Fruit fly (Drosophila melanogaster) whole organism, embryonic: ENCODE data around the gene tweek.
A peak's percentile ranks its signal among the peaks of the same experiment; 100 is the strongest.

Source experiments
- Awh ChIP-seq: fragments of 200-800 bp; sonication (Bioruptor generic); IDR thresholded peaks from 2 replicates; pipeline ENCODE4, ENCODE4 v1.3.6; 2022; ENCODE audit warnings: missing biosample characterization, missing genetic modification characterization
- CG10431 ChIP-seq: fragments of 200-800 bp; sonication (Bioruptor generic); optimal IDR thresholded peaks from 3 replicates; lab custom pipeline; 2018; ENCODE audit warnings: missing biosample characterization, mild to moderate bottlenecking, missing genetic modification characterization
- CG13123 ChIP-seq: fragments of 200-800 bp; sonication (Bioruptor generic); optimal IDR thresholded peaks from 2 replicates; lab custom pipeline; 2016; ENCODE audit warnings: missing biosample characterization, missing genetic modification characterization
- CG16863 ChIP-seq: fragments of 200-800 bp; sonication (Bioruptor generic); optimal IDR thresholded peaks from 3 replicates; lab custom pipeline; 2016; ENCODE audit warnings: missing biosample characterization, missing genetic modification characterization
- CG17612 ChIP-seq: fragments of 200-800 bp; sonication (Bioruptor generic); IDR thresholded peaks from 2 replicates; pipeline ENCODE4 v1.3.6; 2022; ENCODE audit warnings: missing biosample characterization, missing genetic modification characterization
- CG1832 ChIP-seq: fragments of 200-800 bp; sonication (Bioruptor generic); optimal IDR thresholded peaks from 2 replicates; lab custom pipeline; 2017; ENCODE audit warnings: missing biosample characterization, mild to moderate bottlenecking, missing genetic modification characterization, inconsistent platforms
- CG2202 ChIP-seq: fragments of 200-800 bp; sonication (Bioruptor generic); optimal IDR thresholded peaks from 2 replicates; lab custom pipeline; 2018; ENCODE audit warnings: missing biosample characterization, mild to moderate bottlenecking, missing genetic modification characterization
- CG3726 ChIP-seq: fragments of 200-800 bp; sonication (Bioruptor generic); IDR thresholded peaks from 3 replicates; pipeline ENCODE4, ENCODE4 v1.3.6; 2022; ENCODE audit warnings: missing biosample characterization, missing genetic modification characterization
- CG42726 ChIP-seq: fragments of 200-800 bp; sonication (Bioruptor generic); IDR thresholded peaks from 2 replicates; pipeline ENCODE4 v1.3.6; 2022; ENCODE audit warnings: missing biosample characterization, missing genetic modification characterization; ENCODE audit not compliant: partially characterized antibody
- CG4424 ChIP-seq: fragments of 200-800 bp; sonication (Bioruptor generic); optimal IDR thresholded peaks from 3 replicates; lab custom pipeline; 2016; ENCODE audit warnings: missing biosample characterization, missing genetic modification characterization
- CG7372 ChIP-seq: fragments of 200-800 bp; sonication (Bioruptor generic); IDR thresholded peaks from 2 replicates; pipeline ENCODE4 v1.3.6; 2022; ENCODE audit warnings: missing biosample characterization, missing genetic modification characterization
- CG8290 ChIP-seq, 3 experiments: fragments of 200-800 bp; sonication (Bioruptor generic); optimal IDR thresholded peaks; 2 replicates each; lab custom pipeline; 2016 to 2019; ENCODE audit warnings: missing biosample characterization in 3 of 3, missing genetic modification characterization in 3 of 3, mild to moderate bottlenecking in 2 of 3, moderate library complexity in 1 of 3
- CHES-1-like ChIP-seq: fragments of 200-800 bp; sonication (Bioruptor generic); optimal IDR thresholded peaks from 2 replicates; lab custom pipeline; 2016; ENCODE audit warnings: missing biosample characterization, missing genetic modification characterization
- CTCF ChIP-seq: fragments of 200-800 bp; sonication (Bioruptor generic); optimal IDR thresholded peaks from 2 replicates; lab custom pipeline; 2017; ENCODE audit warnings: missing biosample characterization, mild to moderate bottlenecking, missing genetic modification characterization, moderate library complexity
- Chrac-16 ChIP-seq: fragments of 200-800 bp; sonication (Bioruptor generic); optimal IDR thresholded peaks from 3 replicates; lab custom pipeline; 2016; ENCODE audit warnings: missing biosample characterization, missing genetic modification characterization
- Dad ChIP-seq: fragments of 200-800 bp; sonication (Bioruptor generic); optimal IDR thresholded peaks from 3 replicates; lab custom pipeline; 2016; ENCODE audit warnings: missing biosample characterization, missing genetic modification characterization
- Elba2 ChIP-seq: fragments of 200-800 bp; sonication (Bioruptor generic); optimal IDR thresholded peaks from 3 replicates; lab custom pipeline; 2016; ENCODE audit warnings: missing biosample characterization, missing genetic modification characterization
- HLH4C ChIP-seq: fragments of 200-800 bp; sonication (Bioruptor generic); IDR thresholded peaks from 3 replicates; pipeline ENCODE4 v1.3.6; 2022; ENCODE audit warnings: missing biosample characterization, missing genetic modification characterization; ENCODE audit not compliant: partially characterized antibody
- Hand ChIP-seq: fragments of 200-800 bp; sonication (Bioruptor generic); optimal IDR thresholded peaks from 2 replicates; lab custom pipeline; 2017; ENCODE audit warnings: mild to moderate bottlenecking, missing biosample characterization, missing genetic modification reagents, missing genetic modification characterization
- Mrtf ChIP-seq: fragments of 200-800 bp; sonication (Bioruptor generic); IDR thresholded peaks from 3 replicates; pipeline ENCODE4 v1.3.6; 2022; ENCODE audit warnings: missing biosample characterization, missing genetic modification characterization
- Nf-YB ChIP-seq: fragments of 200-800 bp; sonication (Bioruptor generic); optimal IDR thresholded peaks from 3 replicates; lab custom pipeline; 2019; ENCODE audit warnings: missing biosample characterization, mild to moderate bottlenecking, missing genetic modification characterization, moderate library complexity
- Nf-YC ChIP-seq: fragments of 200-800 bp; optimal IDR thresholded peaks from 3 replicates; lab custom pipeline; 2019; ENCODE audit warnings: missing biosample characterization, mild to moderate bottlenecking, missing genetic modification characterization, moderate library complexity
- Opbp ChIP-seq: fragments of 200-800 bp; sonication (Bioruptor generic); IDR thresholded peaks from 3 replicates; pipeline ENCODE4 v1.3.6; 2022; ENCODE audit warnings: missing biosample characterization, missing genetic modification characterization; ENCODE audit not compliant: partially characterized antibody
- Pdp1 ChIP-seq, 2 experiments: fragments of 200-800 bp; sonication (Bioruptor generic); optimal IDR thresholded peaks; 3 replicates each; lab custom pipeline; 2016; ENCODE audit warnings: missing biosample characterization in 2 of 2, missing genetic modification characterization in 2 of 2, mild to moderate bottlenecking in 1 of 2, moderate library complexity in 1 of 2
- Spps ChIP-seq: fragments of 200-800 bp; sonication (Bioruptor generic); optimal IDR thresholded peaks from 2 replicates; lab custom pipeline; 2018; ENCODE audit warnings: missing biosample characterization, mild to moderate bottlenecking, missing genetic modification characterization
- Tbp ChIP-seq: fragments of >200 bp; optimal IDR thresholded peaks from 2 replicates; lab custom pipeline; 2018; ENCODE audit warnings: missing biosample characterization, missing genetic modification characterization
- ato ChIP-seq: fragments of 200-800 bp; sonication (Bioruptor generic); IDR thresholded peaks from 2 replicates; pipeline ENCODE4 v1.3.6; 2022; ENCODE audit warnings: missing biosample characterization, missing genetic modification characterization; ENCODE audit not compliant: partially characterized antibody
- btn ChIP-seq: fragments of 200-800 bp; sonication (Bioruptor generic); optimal IDR thresholded peaks from 2 replicates; lab custom pipeline; 2016; ENCODE audit warnings: missing biosample characterization, missing genetic modification characterization
- cg ChIP-seq: fragments of 200-800 bp; sonication (Bioruptor generic); optimal IDR thresholded peaks from 3 replicates; lab custom pipeline; 2019; ENCODE audit warnings: missing biosample characterization, mild to moderate bottlenecking, missing genetic modification characterization, moderate library complexity
- chinmo ChIP-seq: fragments of 200-800 bp; sonication (Bioruptor generic); IDR thresholded peaks from 4 replicates; pipeline ENCODE4 v1.3.6; 2022; ENCODE audit warnings: missing biosample characterization, missing genetic modification characterization; ENCODE audit not compliant: partially characterized antibody
- chn ChIP-seq: fragments of 200-800 bp; sonication (Bioruptor generic); optimal IDR thresholded peaks from 2 replicates; lab custom pipeline; 2016; ENCODE audit warnings: missing biosample characterization, missing genetic modification characterization
- ci ChIP-seq: fragments of 200-800 bp; sonication (Bioruptor generic); IDR thresholded peaks from 3 replicates; pipeline ENCODE4 v1.3.6; 2022; ENCODE audit warnings: missing biosample characterization, missing genetic modification characterization
- croc ChIP-seq: fragments of 200-800 bp; sonication (Bioruptor generic); conservative IDR thresholded peaks from 3 replicates; pipeline ENCODE4 v1.3.6; 2022; ENCODE audit warnings: missing biosample characterization, missing genetic modification characterization
- ems ChIP-seq: fragments of 200-800 bp; sonication (Bioruptor generic); optimal IDR thresholded peaks from 3 replicates; lab custom pipeline; 2016; ENCODE audit warnings: missing biosample characterization, missing genetic modification characterization
- gro ChIP-seq: fragments of 200-800 bp; sonication (Bioruptor generic); optimal IDR thresholded peaks from 2 replicates; lab custom pipeline; 2016; ENCODE audit warnings: missing biosample characterization, missing genetic modification characterization
- hth ChIP-seq: fragments of >200 bp; optimal IDR thresholded peaks from 2 replicates; lab custom pipeline; 2017; ENCODE audit warnings: inconsistent platforms
- kni ChIP-seq: fragments of 200-800 bp; sonication (Bioruptor generic); optimal IDR thresholded peaks from 3 replicates; lab custom pipeline; 2017; ENCODE audit warnings: mild to moderate bottlenecking, missing biosample characterization, missing genetic modification reagents, missing genetic modification characterization
- lmd ChIP-seq: fragments of 200-800 bp; sonication (Bioruptor generic); IDR thresholded peaks from 2 replicates; pipeline ENCODE4 v1.3.6; 2022; ENCODE audit warnings: missing biosample characterization, missing genetic modification characterization
- mam ChIP-seq: fragments of 200-800 bp; sonication (Bioruptor generic); optimal IDR thresholded peaks from 3 replicates; lab custom pipeline; 2016; ENCODE audit warnings: missing biosample characterization, missing genetic modification characterization
- mld ChIP-seq: fragments of 200-800 bp; sonication (Bioruptor generic); IDR thresholded peaks from 3 replicates; pipeline ENCODE4 v1.3.6; 2022; ENCODE audit warnings: missing biosample characterization, missing genetic modification characterization; ENCODE audit not compliant: partially characterized antibody
- ro ChIP-seq: fragments of 200-800 bp; sonication (Bioruptor generic); IDR thresholded peaks from 2 replicates; pipeline ENCODE4 v1.3.6; 2022; ENCODE audit warnings: missing biosample characterization, missing genetic modification characterization
- row ChIP-seq: fragments of 200-800 bp; sonication (Bioruptor generic); IDR thresholded peaks from 3 replicates; pipeline ENCODE4 v1.3.6; 2022; ENCODE audit warnings: missing biosample characterization, missing genetic modification characterization
- scrt ChIP-seq: fragments of 200-800 bp; sonication (Bioruptor generic); optimal IDR thresholded peaks from 2 replicates; lab custom pipeline; 2018; ENCODE audit warnings: missing biosample characterization, mild to moderate bottlenecking, missing genetic modification characterization, moderate library complexity
- sd ChIP-seq: fragments of 200-800 bp; sonication (Bioruptor generic); optimal IDR thresholded peaks from 3 replicates; lab custom pipeline; 2018; ENCODE audit warnings: missing biosample characterization, mild to moderate bottlenecking, missing genetic modification characterization, moderate library complexity
- slbo ChIP-seq: fragments of 200-800 bp; sonication (Bioruptor generic); IDR thresholded peaks from 2 replicates; pipeline ENCODE4 v1.3.6; 2022; ENCODE audit warnings: missing biosample characterization, missing genetic modification characterization
- tio ChIP-seq: fragments of 200-800 bp; sonication (Bioruptor generic); optimal IDR thresholded peaks from 2 replicates; lab custom pipeline; 2017; ENCODE audit warnings: missing biosample characterization, missing genetic modification characterization, inconsistent platforms
- twi ChIP-seq: fragments of 200-800 bp; optimal IDR thresholded peaks from 2 replicates; lab custom pipeline; 2019; ENCODE audit warnings: missing biosample characterization, mild to moderate bottlenecking, missing genetic modification characterization, moderate library complexity
- tx ChIP-seq: fragments of 200-800 bp; sonication (Bioruptor generic); optimal IDR thresholded peaks from 2 replicates; lab custom pipeline; 2016; ENCODE audit warnings: missing biosample characterization, missing genetic modification characterization

The tweek gene

dm6 chr2L:16868897-16869324 lies 19.4 kb upstream of the tweek start (continued):
- TF ChIP-seq mam (GFP tag; lab: Kevin White, UChicago) (no peak), tx (GFP tag; lab: Kevin White, UChicago) (no peak), chn (GFP tag; lab: Kevin White, UChicago) (no peak), CG3726 (GFP tag; lab: Robert Waterston, UW) (no peak), tio (GFP tag; lab: Kevin White, UChicago) (no peak), croc (GFP tag; lab: Robert Waterston, UW) (peak; percentile 43; the same call in 2 of the 3 replicates), CG16863 (no peak), CG10431 (GFP tag; lab: Kevin White, UChicago) (no peak), row (GFP tag; lab: Robert Waterston, UW) (peak; percentile 64), ems (no peak), Hand (GFP tag; lab: Kevin White, UChicago) (no peak), CG42726 (GFP tag; lab: Robert Waterston, UW) (no peak), CG13123 (no peak), CG2202 (tag; lab: Kevin White, UChicago) (no peak), Tbp (no peak), Awh (GFP tag; lab: Robert Waterston, UW) (no peak), kni (GFP tag; lab: Kevin White, UChicago) (no peak), Opbp (no peak; the same call in 2 of the 3 replicates), CG8290 (GFP tag; optimal IDR thresholded peaks at IDR 0.05; lab: Kevin White, UChicago) (no peak), CG8290 (tag; optimal IDR thresholded peaks at IDR 0.05; lab: Kevin White, UChicago) (no peak), twi (tag; lab: Kevin White, UChicago) (no peak), scrt (GFP tag; lab: Kevin White, UChicago) (no peak), CG17612 (GFP tag; lab: Robert Waterston, UW) (no peak), Chrac-16 (GFP tag; lab: Kevin White, UChicago) (no peak)
- TF ChIP-seq, all 482 proteins: peak for 118

dm6 chr2L:16874924-16875323 lies 13.4 kb upstream of the tweek start:
- TF ChIP-seq cg (GFP tag; lab: Kevin White, UChicago) (peak; percentile 47), CG4424 (GFP tag; lab: Kevin White, UChicago) (no peak), chinmo (GFP tag; lab: Robert Waterston, UW) (peak; percentile 74; the same call in 1 of the 4 replicates), Pdp1 (GFP tag; optimal IDR thresholded peaks at IDR 0.05; lab: Kevin White, UChicago) (peak in 1 of 2 experiments; percentile 41)

- TF ChIP-seq sd (tag; lab: Kevin White, UChicago) (peak; percentile 86), mld (GFP tag; lab: Robert Waterston, UW) (0 out of 3 replicates have a peak, but pooled peaks have one; percentile 32), Spps (tag; lab: Kevin White, UChicago) (no peak), gro (GFP tag; lab: Kevin White, UChicago) (peak; percentile 44), ato (GFP tag; lab: Robert Waterston, UW) (no peak), Pdp1 (GFP tag; optimal IDR thresholded peaks at IDR 0.05; lab: Kevin White, UChicago) (peak in 1 of 2 experiments; percentile 85), CTCF (GFP tag; lab: Kevin White, UChicago) (peak; percentile 76), lmd (GFP tag; lab: Robert Waterston, UW) (0 out of 2 replicates have a peak, but pooled peaks have one; percentile 10), slbo (GFP tag; lab: Robert Waterston, UW) (no peak)
Observed at dm6 chr2L:16876555-16876954, 11.7 kb upstream of the tweek start.

- TF ChIP-seq CG1832 (GFP tag; lab: Kevin White, UChicago) (peak; percentile 6), Elba2 (GFP tag; lab: Kevin White, UChicago) (no peak), Dad (GFP tag; lab: Kevin White, UChicago) (no peak), Mrtf (GFP tag; lab: Robert Waterston, UW) (no peak), hth (no peak), CHES-1-like (GFP tag; lab: Kevin White, UChicago) (no peak), btn (GFP tag; lab: Kevin White, UChicago) (no peak), ro (GFP tag; lab: Robert Waterston, UW) (no peak), ci (GFP tag; lab: Robert Waterston, UW) (0 out of 3 replicates have a peak, but pooled peaks have one; percentile 8), HLH4C (GFP tag; lab: Robert Waterston, UW) (0 out of 3 replicates have a peak, but pooled peaks have one; percentile 26), Nf-YB (GFP tag; lab: Kevin White, UChicago) (peak; percentile 53), Nf-YC (tag; lab: Kevin White, UChicago) (peak; percentile 92), CG7372 (GFP tag; lab: Robert Waterston, UW) (peak; percentile 72)
Observed at dm6 chr2L:16877678-16878077, 10.6 kb upstream of the tweek start.
